Fruit fly (Drosophila melanogaster): ENCODE data around the gene AstCC.

dm6 chr2L:11034495-11034894 is 50.5 kb downstream of the AstCC start, which contains the start of gene CG18666:
- no peak for TF ChIP-seq Crg-1 (GFP tag; optimal IDR thresholded peaks at IDR 0.05)
- no peak for TF ChIP-seq cnc (optimal IDR thresholded peaks at IDR 0.05)
- no peak for TF ChIP-seq CG7101 (tag; optimal IDR thresholded peaks at IDR 0.05)
- TF ChIP-seq Mnt (GFP tag; optimal IDR thresholded peaks at IDR 0.05), result no peak
- TF ChIP-seq CG1620 (GFP tag; optimal IDR thresholded peaks at IDR 0.05), result no peak
- TF ChIP-seq toe (GFP tag; optimal IDR thresholded peaks at IDR 0.05), result no peak
- TF ChIP-seq ovo (GFP tag; optimal IDR thresholded peaks at IDR 0.05), result no peak
- TF ChIP-seq cic (GFP tag; optimal IDR thresholded peaks at IDR 0.05), result no peak
- no peak for TF ChIP-seq bab1 (GFP tag; optimal IDR thresholded peaks at IDR 0.05)
- no peak for TF ChIP-seq CG5204 (GFP tag; optimal IDR thresholded peaks at IDR 0.05)
- no peak for TF ChIP-seq Clk (GFP tag; optimal IDR thresholded peaks at IDR 0.05)
- no peak for TF ChIP-seq kay (GFP tag; ENCODE audit: borderline replicate concordance)
